Worm (Caenorhabditis elegans) whole organism, late embryonic: Measurements from ENCODE around the gene srh-246.

Experiments
- hlh-13 ChIP-seq: fragments of 200-800 bp; sonication (Bioruptor generic); optimal IDR thresholded peaks from 2 replicates; lab custom pipeline; 2018; ENCODE audit warnings: mild to moderate bottlenecking, missing genetic modification characterization, missing compliant biosample characterization
- npax-4 ChIP-seq: sonication (generic microtip); optimal IDR thresholded peaks from 2 replicates; lab custom pipeline; 2016; ENCODE audit warnings: missing genetic modification characterization, missing compliant biosample characterization
- odd-2 ChIP-seq: sonication (generic microtip); optimal IDR thresholded peaks from 2 replicates; lab custom pipeline; 2017; ENCODE audit warnings: antibody characterized with exemption, mild to moderate bottlenecking, missing genetic modification characterization, missing compliant biosample characterization
- zip-5 ChIP-seq: sonication (generic microtip); optimal IDR thresholded peaks from 2 replicates; lab custom pipeline; 2016; ENCODE audit warnings: missing genetic modification characterization, missing compliant biosample characterization

ce11 chrV:620987-621386 lies 36.6 kb downstream of the srh-246 start:
- no peak for TF ChIP-seq zip-5 (tag; lab: Kevin White, UChicago)
- no peak for TF ChIP-seq hlh-13
- no peak for TF ChIP-seq npax-4 (tag; lab: Kevin White, UChicago)
- TF ChIP-seq odd-2 (tag; lab: Kevin White, UChicago): no peak
